Worm (Caenorhabditis elegans) whole organism, L3 larva: ENCODE results near the gene srv-7.
A peak's percentile ranks its signal among the peaks of the same experiment; 100 is the strongest.

Source experiments
- R02D3.7 ChIP-seq: fragments of 150-350 bp; optimal IDR thresholded peaks from 2 replicates; lab custom pipeline; 2014; ENCODE audit warnings: missing biosample characterization, missing genetic modification characterization
- aly-2 ChIP-seq: fragments of 150-350 bp; optimal IDR thresholded peaks from 2 replicates; lab custom pipeline; 2014; ENCODE audit warnings: missing biosample characterization, missing genetic modification characterization
- ama-1 ChIP-seq: fragments of 150-350 bp; optimal IDR thresholded peaks from 2 replicates; lab custom pipeline; 2018
- ceh-16 ChIP-seq: sonication (generic microtip); optimal IDR thresholded peaks from 2 replicates; lab custom pipeline; 2017; ENCODE audit warnings: missing biosample characterization, missing genetic modification characterization
- ceh-82 ChIP-seq: fragments of 150-350 bp; optimal IDR thresholded peaks from 2 replicates; lab custom pipeline; 2014; ENCODE audit warnings: missing biosample characterization, missing genetic modification characterization
- egl-27 ChIP-seq: sonication (generic microtip); optimal IDR thresholded peaks from 4 replicates; lab custom pipeline; 2017; ENCODE audit warnings: missing biosample characterization, missing genetic modification reagents, missing genetic modification characterization
- egl-5 ChIP-seq: fragments of 150-350 bp; optimal IDR thresholded peaks from 2 replicates; lab custom pipeline; 2017; ENCODE audit warnings: missing biosample characterization, missing genetic modification reagents, missing genetic modification characterization, inconsistent platforms
- elt-1 ChIP-seq: fragments of 150-350 bp; optimal IDR thresholded peaks from 2 replicates; lab custom pipeline; 2014; ENCODE audit warnings: missing biosample characterization, missing genetic modification characterization
- elt-2 ChIP-seq: sonication (generic microtip); optimal IDR thresholded peaks from 2 replicates; lab custom pipeline; 2016; ENCODE audit warnings: missing genetic modification reagents, mild to moderate bottlenecking, missing genetic modification characterization, missing compliant biosample characterization
- elt-3 ChIP-seq, 3 experiments: fragments of 150-350 bp in 1 of 3; sonication (generic microtip) in 2 of 3; optimal IDR thresholded peaks; 2 replicates in 2 of 3; 4 replicates in 1 of 3; lab custom pipeline; 2014 to 2017; ENCODE audit warnings: missing biosample characterization in 3 of 3, missing genetic modification characterization in 3 of 3
- eor-1 ChIP-seq, 2 experiments: fragments of 150-350 bp; optimal IDR thresholded peaks; 2 replicates each; lab custom pipeline; 2014 to 2018; ENCODE audit warnings: missing biosample characterization in 2 of 2, missing genetic modification characterization in 2 of 2
- fkh-10 ChIP-seq: sonication (generic microtip); optimal IDR thresholded peaks from 2 replicates; lab custom pipeline; 2017; ENCODE audit warnings: missing biosample characterization, missing genetic modification reagents, missing genetic modification characterization
- fkh-2 ChIP-seq: fragments of 150-350 bp; optimal IDR thresholded peaks from 2 replicates; lab custom pipeline; 2014; ENCODE audit warnings: missing biosample characterization, missing genetic modification reagents, missing genetic modification characterization
- lin-39 ChIP-seq: fragments of 150-350 bp; optimal IDR thresholded peaks from 2 replicates; lab custom pipeline; 2018; ENCODE audit warnings: missing biosample characterization, missing genetic modification reagents, missing genetic modification characterization
- lsy-12 ChIP-seq: sonication (generic microtip); optimal IDR thresholded peaks from 2 replicates; lab custom pipeline; 2016; ENCODE audit warnings: mild to moderate bottlenecking, missing genetic modification characterization, missing compliant biosample characterization
- mdl-1 ChIP-seq: fragments of 150-350 bp; optimal IDR thresholded peaks from 2 replicates; lab custom pipeline; 2014; ENCODE audit warnings: missing biosample characterization, missing genetic modification characterization
- mml-1 ChIP-seq: fragments of 150-350 bp; sonication (generic microtip); optimal IDR thresholded peaks from 3 replicates; lab custom pipeline; 2014; ENCODE audit warnings: missing biosample characterization, missing genetic modification characterization
- nfya-1 ChIP-seq: sonication (generic microtip); optimal IDR thresholded peaks from 2 replicates; lab custom pipeline; 2017; ENCODE audit warnings: missing genetic modification characterization, mild to moderate bottlenecking, missing compliant biosample characterization, antibody characterized with exemption, moderate library complexity; ENCODE audit not compliant: insufficient read depth
- nhr-11 ChIP-seq: fragments of 150-350 bp; optimal IDR thresholded peaks from 2 replicates; lab custom pipeline; 2014; ENCODE audit warnings: missing biosample characterization, missing genetic modification characterization
- nhr-12 ChIP-seq: fragments of 150-350 bp; optimal IDR thresholded peaks from 2 replicates; lab custom pipeline; 2014; ENCODE audit warnings: missing biosample characterization, missing genetic modification characterization
- nhr-23 ChIP-seq: fragments of 150-350 bp; optimal IDR thresholded peaks from 2 replicates; lab custom pipeline; 2014; ENCODE audit warnings: missing biosample characterization, missing genetic modification reagents, missing genetic modification characterization
- nhr-237 ChIP-seq: fragments of 150-350 bp; optimal IDR thresholded peaks from 2 replicates; lab custom pipeline; 2014; ENCODE audit warnings: missing biosample characterization, missing genetic modification characterization
- nhr-25 ChIP-seq: sonication (generic microtip); optimal IDR thresholded peaks from 2 replicates; lab custom pipeline; 2017; ENCODE audit warnings: missing biosample characterization, missing genetic modification characterization
- nhr-28 ChIP-seq: fragments of 150-350 bp; optimal IDR thresholded peaks from 2 replicates; lab custom pipeline; 2014; ENCODE audit warnings: missing biosample characterization, missing genetic modification characterization
- nhr-43 ChIP-seq: sonication (generic microtip); optimal IDR thresholded peaks from 2 replicates; lab custom pipeline; 2016; ENCODE audit warnings: mild to moderate bottlenecking, missing genetic modification characterization, missing compliant biosample characterization; ENCODE audit not compliant: poor library complexity, severe bottlenecking
- nhr-77 ChIP-seq: fragments of 150-350 bp; optimal IDR thresholded peaks from 2 replicates; lab custom pipeline; 2014; ENCODE audit warnings: missing biosample characterization, missing genetic modification characterization
- pha-4 ChIP-seq: fragments of 150-350 bp; optimal IDR thresholded peaks from 2 replicates; lab custom pipeline; 2014; ENCODE audit warnings: missing biosample characterization, missing genetic modification reagents, missing genetic modification characterization
- pqm-1 ChIP-seq: fragments of 150-350 bp; optimal IDR thresholded peaks from 2 replicates; lab custom pipeline; 2017; ENCODE audit warnings: missing biosample characterization, missing genetic modification characterization, inconsistent platforms
- sea-2 ChIP-seq: fragments of 150-350 bp; sonication (generic microtip); optimal IDR thresholded peaks from 4 replicates; lab custom pipeline; 2014; ENCODE audit warnings: missing biosample characterization, missing genetic modification reagents, missing genetic modification characterization
- skn-1 ChIP-seq: fragments of 150-350 bp; optimal IDR thresholded peaks from 2 replicates; lab custom pipeline; 2014; ENCODE audit warnings: missing biosample characterization, missing genetic modification characterization
- snpc-4 ChIP-seq: fragments of 150-350 bp; optimal IDR thresholded peaks from 2 replicates; lab custom pipeline; 2014; ENCODE audit warnings: missing biosample characterization, missing genetic modification characterization
- tbx-2 ChIP-seq: sonication (generic microtip); optimal IDR thresholded peaks from 2 replicates; lab custom pipeline; 2016; ENCODE audit warnings: mild to moderate bottlenecking, missing genetic modification characterization, missing compliant biosample characterization
- unc-62 ChIP-seq: fragments of 150-350 bp; sonication (generic microtip); optimal IDR thresholded peaks from 4 replicates; lab custom pipeline; 2014; ENCODE audit warnings: missing biosample characterization, missing genetic modification reagents, missing genetic modification characterization
- zag-1 ChIP-seq: fragments of 150-350 bp; optimal IDR thresholded peaks from 2 replicates; lab custom pipeline; 2014; ENCODE audit warnings: missing biosample characterization, missing genetic modification characterization
- ztf-11 ChIP-seq: fragments of 150-350 bp; optimal IDR thresholded peaks from 2 replicates; lab custom pipeline; 2014; ENCODE audit warnings: missing biosample characterization, missing genetic modification characterization
- ztf-4 ChIP-seq: fragments of 150-350 bp; optimal IDR thresholded peaks from 2 replicates; lab custom pipeline; 2014; ENCODE audit warnings: missing biosample characterization, missing genetic modification characterization

srv-7 gene

ce11 chrX:5644112-5644511 is 3.7 kb downstream of the srv-7 start:
- TF ChIP-seq ztf-4 (tag; lab: Kevin White, UChicago) (no peak), fkh-2 (no peak), elt-3 (tag; optimal IDR thresholded peaks at IDR 0.05; lab: Kevin White, UChicago) (no peak), pqm-1 (tag; lab: Kevin White, UChicago) (no peak), ceh-82 (tag; lab: Kevin White, UChicago) (no peak)
- TF ChIP-seq, all 47 proteins: peak for 0

ce11 chrX:5641315-5641714 is 6.5 kb downstream of the srv-7 start, which contains the start of gene T22B7.4:
Gene T22B7.4 (minus strand): TSS chrX:5641415.
- TF ChIP-seq pqm-1 (tag; lab: Kevin White, UChicago) (no peak), ztf-11 (tag; lab: Kevin White, UChicago) (no peak), aly-2 (no peak), lsy-12 (tag; lab: Kevin White, UChicago) (no peak), unc-62 (GFP tag; lab: Kevin White, UChicago) (no peak), lin-39 (no peak), nhr-77 (tag; lab: Kevin White, UChicago) (no peak), sea-2 (GFP tag; lab: Kevin White, UChicago) (no peak), nhr-28 (tag; lab: Kevin White, UChicago) (no peak), egl-5 (no peak), egl-27 (tag; lab: Kevin White, UChicago) (no peak), elt-1 (tag; lab: Kevin White, UChicago) (no peak), ceh-82 (tag; lab: Kevin White, UChicago) (no peak)

ce11 chrX:5639562-5639961 is 8.2 kb downstream of the srv-7 start:
- no peak for TF ChIP-seq lsy-12 (tag; lab: Kevin White, UChicago)

ce11 chrX:5631626-5632025 is 16.2 kb downstream of the srv-7 start, which contains the start of gene T22B7.8:
Gene T22B7.8 (plus strand): TSS chrX:5631926.
- TF ChIP-seq nhr-43 (tag; lab: Kevin White, UChicago) (no peak), elt-2 (tag; lab: Kevin White, UChicago) (peak; percentile 25)

ce11 chrX:5631008-5631407 is 16.8 kb downstream of the srv-7 start:
- TF ChIP-seq nhr-237, result no peak
- no peak for TF ChIP-seq snpc-4 (tag; lab: Kevin White, UChicago)
- TF ChIP-seq elt-3 (tag; optimal IDR thresholded peaks at IDR 0.05; lab: Kevin White, UChicago), result peak in 1 of 3 experiments; percentile 10
- TF ChIP-seq elt-2 (tag; lab: Kevin White, UChicago), result no peak
- TF ChIP-seq nhr-23, result peak; percentile 70
- no peak for TF ChIP-seq ceh-16 (tag; lab: Kevin White, UChicago)
- no peak for TF ChIP-seq unc-62 (GFP tag; lab: Kevin White, UChicago)
- no peak for TF ChIP-seq nfya-1 (tag; lab: Kevin White, UChicago)

DNA sequence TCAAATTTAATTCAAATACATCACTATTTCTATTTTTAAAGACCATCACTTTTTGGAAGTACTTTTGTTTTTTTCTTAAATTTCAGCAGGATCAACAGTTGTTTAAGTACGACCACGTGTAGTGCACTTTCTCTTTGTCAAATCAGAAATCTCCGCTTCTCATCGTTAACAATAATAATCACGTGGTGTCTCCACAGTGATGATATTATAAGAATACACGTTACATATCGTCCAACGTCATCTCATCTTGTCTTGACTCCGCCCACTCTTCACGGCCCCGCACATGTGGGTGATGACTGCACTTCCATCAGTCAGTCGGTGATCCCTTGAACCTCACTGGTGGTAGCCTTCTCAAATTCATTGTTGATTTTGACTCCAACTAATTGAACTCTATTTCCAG is 17.8 kb downstream of the srv-7 start, which contains the start of gene argn-1:
TSS of gene argn-1 (plus strand) at position 83 of the 400 bp plus-strand sequence.
- no peak for TF ChIP-seq fkh-2
- TF ChIP-seq pha-4, result no peak
- no peak for TF ChIP-seq egl-5
- no peak for TF ChIP-seq elt-2 (tag; lab: Kevin White, UChicago)
- TF ChIP-seq nhr-23, result peak; percentile 79
- no peak for TF ChIP-seq mdl-1 (tag; lab: Kevin White, UChicago)
- no peak for TF ChIP-seq eor-1 (tag; optimal IDR thresholded peaks at IDR 0.05; lab: Kevin White, UChicago)
- no peak for TF ChIP-seq nhr-237
- TF ChIP-seq snpc-4 (tag; lab: Kevin White, UChicago), result no peak
- no peak for TF ChIP-seq ama-1
- no peak for TF ChIP-seq nfya-1 (tag; lab: Kevin White, UChicago)
- no peak for TF ChIP-seq skn-1 (tag; lab: Kevin White, UChicago)
- TF ChIP-seq fkh-10 (GFP tag; lab: Kevin White, UChicago), result no peak
- TF ChIP-seq ztf-11 (tag; lab: Kevin White, UChicago), result no peak
- no peak for TF ChIP-seq nhr-12
- no peak for TF ChIP-seq nhr-11 (tag; lab: Kevin White, UChicago)
- no peak for TF ChIP-seq zag-1 (tag; lab: Kevin White, UChicago)
- no peak for TF ChIP-seq tbx-2 (tag; lab: Kevin White, UChicago)
- no peak for TF ChIP-seq R02D3.7 (tag; lab: Kevin White, UChicago)
- peak in 1 of 3 experiments; percentile 8 for TF ChIP-seq elt-3 (tag; optimal IDR thresholded peaks at IDR 0.05; lab: Kevin White, UChicago)
- peak; percentile 85 for TF ChIP-seq nhr-43 (tag; lab: Kevin White, UChicago)
- peak; percentile 86 for TF ChIP-seq nhr-25 (tag; lab: Kevin White, UChicago)
- no peak for TF ChIP-seq mml-1 (tag; lab: Kevin White, UChicago)
- TF ChIP-seq, all 47 proteins: peak for 4
